Worm (Caenorhabditis elegans) whole organism, L2 larva: ENCODE data around the gene sptf-2.

ENCODE experiments used
- F13H6.1 ChIP-seq: sonication (generic microtip); optimal IDR thresholded peaks from 2 replicates; lab custom pipeline; 2016; ENCODE audit warnings: missing genetic modification characterization, missing compliant biosample characterization
- ama-1 ChIP-seq: fragments of 150-350 bp; optimal IDR thresholded peaks from 2 replicates; lab custom pipeline; 2018; ENCODE audit warnings: inconsistent platforms
- dmd-4 ChIP-seq: sonication (generic microtip); optimal IDR thresholded peaks from 2 replicates; lab custom pipeline; 2017; ENCODE audit warnings: missing biosample characterization, missing genetic modification characterization
- elt-3 ChIP-seq: sonication (generic microtip); optimal IDR thresholded peaks from 2 replicates; lab custom pipeline; 2017; ENCODE audit warnings: missing biosample characterization, missing genetic modification characterization
- lin-39 ChIP-seq: fragments of 150-350 bp; optimal IDR thresholded peaks from 2 replicates; lab custom pipeline; 2014; ENCODE audit warnings: missing biosample characterization, missing genetic modification reagents, missing genetic modification characterization
- mdl-1 ChIP-seq, 2 experiments: fragments of 150-350 bp in 1 of 2; sonication (generic microtip) in 1 of 2; optimal IDR thresholded peaks; 2 replicates each; lab custom pipeline; 2017; ENCODE audit warnings: missing biosample characterization in 2 of 2, missing genetic modification characterization in 2 of 2
- nhr-25 ChIP-seq: fragments of 150-350 bp; sonication (generic microtip); optimal IDR thresholded peaks from 3 replicates; lab custom pipeline; 2014; ENCODE audit warnings: missing biosample characterization, missing genetic modification characterization
- peb-1 ChIP-seq: fragments of 150-350 bp; optimal IDR thresholded peaks from 2 replicates; lab custom pipeline; 2014; ENCODE audit warnings: missing biosample characterization, missing genetic modification characterization
- skn-1 ChIP-seq: sonication (generic microtip); optimal IDR thresholded peaks from 2 replicates; lab custom pipeline; 2017; ENCODE audit warnings: missing biosample characterization, missing genetic modification characterization
- snpc-4 ChIP-seq: fragments of 150-350 bp; optimal IDR thresholded peaks from 2 replicates; lab custom pipeline; 2014; ENCODE audit warnings: missing biosample characterization, missing genetic modification characterization
- unc-62 ChIP-seq: fragments of 150-350 bp; optimal IDR thresholded peaks from 2 replicates; lab custom pipeline; 2014; ENCODE audit warnings: missing biosample characterization, missing genetic modification reagents, missing genetic modification characterization
- zag-1 ChIP-seq: fragments of 150-350 bp; optimal IDR thresholded peaks from 2 replicates; lab custom pipeline; 2014; ENCODE audit warnings: missing biosample characterization, missing genetic modification characterization

DNA sequence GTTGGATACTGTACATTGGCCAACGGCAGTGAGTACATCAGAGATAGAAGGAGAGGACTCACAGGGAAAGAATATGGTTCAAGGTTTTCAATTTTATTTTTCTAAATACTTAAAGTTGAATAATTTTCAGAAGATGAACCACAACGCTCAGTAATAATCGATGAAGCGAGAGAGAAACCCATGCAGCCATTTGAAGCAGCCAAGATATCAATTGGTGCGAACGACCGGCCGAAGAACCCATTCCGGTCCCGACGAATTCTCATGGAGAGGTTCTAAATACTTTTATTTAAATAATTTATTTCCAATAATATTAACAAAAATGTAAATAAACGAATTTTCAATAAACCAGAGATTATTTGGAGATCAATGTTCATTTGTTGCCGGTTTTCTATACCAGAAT is 25.1 kb upstream of the sptf-2 start, which contains the start of gene pigg-1:
- no peak for TF ChIP-seq ama-1 (lab: Kevin White, UChicago)
- no peak for TF ChIP-seq unc-62 (GFP tag; lab: Kevin White, UChicago)
- no peak for TF ChIP-seq skn-1 (tag; lab: Kevin White, UChicago)
- TF ChIP-seq mdl-1 (tag; optimal IDR thresholded peaks at IDR 0.05; lab: Kevin White, UChicago), result no peak
- TF ChIP-seq snpc-4, result no peak
- TF ChIP-seq nhr-25, result no peak
- no peak for TF ChIP-seq F13H6.1 (tag; lab: Kevin White, UChicago)
- no peak for TF ChIP-seq elt-3 (tag; lab: Kevin White, UChicago)
- no peak for TF ChIP-seq peb-1
- TF ChIP-seq dmd-4 (tag; lab: Kevin White, UChicago), result no peak
- no peak for TF ChIP-seq lin-39
- no peak for TF ChIP-seq zag-1 (tag; lab: Kevin White, UChicago)
